Fruit fly (Drosophila melanogaster) whole organism, embryonic: ENCODE measurements around the gene CG6652.

Source experiments
- CG10543 ChIP-seq: fragments of 200-800 bp; sonication (Bioruptor generic); optimal IDR thresholded peaks from 3 replicates; lab custom pipeline; 2017; ENCODE audit warnings: missing biosample characterization, mild to moderate bottlenecking, missing genetic modification characterization, moderate library complexity
- CG11456 ChIP-seq: fragments of 200-800 bp; sonication (Bioruptor generic); IDR thresholded peaks from 3 replicates; pipeline ENCODE4 v1.3.6; 2022; ENCODE audit warnings: missing biosample characterization, missing genetic modification characterization
- CG11504 ChIP-seq: fragments of 200-800 bp; sonication (Bioruptor generic); optimal IDR thresholded peaks from 3 replicates; lab custom pipeline; 2019; ENCODE audit warnings: missing biosample characterization, mild to moderate bottlenecking, missing genetic modification characterization, moderate library complexity
- CG11695 ChIP-seq: fragments of 200-800 bp; sonication (Bioruptor generic); IDR thresholded peaks from 3 replicates; pipeline ENCODE4 v1.3.6; 2022; ENCODE audit warnings: missing biosample characterization, missing genetic modification characterization
- CG12071 ChIP-seq: fragments of 200-800 bp; sonication (Bioruptor generic); optimal IDR thresholded peaks from 3 replicates; lab custom pipeline; 2018; ENCODE audit warnings: missing biosample characterization, mild to moderate bottlenecking, missing genetic modification characterization
- CG12104 ChIP-seq: fragments of 200-800 bp; sonication (Bioruptor generic); optimal IDR thresholded peaks from 3 replicates; lab custom pipeline; 2016; ENCODE audit warnings: missing biosample characterization, missing genetic modification characterization
- CG12236 ChIP-seq: fragments of 200-800 bp; sonication (Bioruptor generic); optimal IDR thresholded peaks from 2 replicates; lab custom pipeline; 2016; ENCODE audit warnings: missing biosample characterization, missing genetic modification characterization
- CG12659 ChIP-seq: fragments of 200-800 bp; sonication (Bioruptor generic); optimal IDR thresholded peaks from 3 replicates; lab custom pipeline; 2017; ENCODE audit warnings: mild to moderate bottlenecking, missing biosample characterization, missing genetic modification reagents, missing genetic modification characterization
- CG14014 ChIP-seq: fragments of 200-800 bp; sonication (Bioruptor generic); IDR thresholded peaks from 2 replicates; pipeline ENCODE4 v1.3.6; 2022; ENCODE audit warnings: missing biosample characterization, missing genetic modification characterization
- CG14441 ChIP-seq: fragments of 200-800 bp; sonication (Bioruptor generic); IDR thresholded peaks from 2 replicates; pipeline ENCODE4 v1.3.6; 2022; ENCODE audit warnings: missing biosample characterization, missing genetic modification characterization
- CG14667 ChIP-seq: fragments of 200-800 bp; sonication (Bioruptor generic); IDR thresholded peaks from 2 replicates; pipeline ENCODE4 v1.3.6; 2022; ENCODE audit warnings: missing biosample characterization, missing genetic modification characterization
- CG1603 ChIP-seq: fragments of 200-800 bp; sonication (Bioruptor generic); optimal IDR thresholded peaks from 2 replicates; lab custom pipeline; 2019; ENCODE audit warnings: missing biosample characterization, mild to moderate bottlenecking, missing genetic modification characterization, moderate library complexity
- CG1647 ChIP-seq: fragments of 200-800 bp; sonication (Bioruptor generic); optimal IDR thresholded peaks from 3 replicates; lab custom pipeline; 2016; ENCODE audit warnings: missing biosample characterization, missing genetic modification characterization
- CG17359 ChIP-seq: fragments of 200-800 bp; sonication (Bioruptor generic); optimal IDR thresholded peaks from 3 replicates; lab custom pipeline; 2018; ENCODE audit warnings: missing biosample characterization, mild to moderate bottlenecking, missing genetic modification characterization, moderate library complexity
- CG2120 ChIP-seq: fragments of 200-800 bp; sonication (Bioruptor generic); optimal IDR thresholded peaks from 3 replicates; lab custom pipeline; 2016; ENCODE audit warnings: missing biosample characterization, missing genetic modification characterization
- CG2199 ChIP-seq: fragments of 200-800 bp; sonication (Bioruptor generic); IDR thresholded peaks from 3 replicates; pipeline ENCODE4 v1.3.6; 2022; ENCODE audit warnings: missing biosample characterization, missing genetic modification characterization
- CG30020 ChIP-seq: fragments of 200-800 bp; optimal IDR thresholded peaks from 2 replicates; lab custom pipeline; 2019; ENCODE audit warnings: missing biosample characterization, mild to moderate bottlenecking, missing genetic modification characterization, moderate library complexity
- CG32532 ChIP-seq: fragments of 200-800 bp; sonication (Bioruptor generic); IDR thresholded peaks from 2 replicates; pipeline ENCODE4 v1.3.6; 2022; ENCODE audit warnings: missing biosample characterization, missing genetic modification characterization
- CG32772 ChIP-seq: fragments of 200-800 bp; sonication (Bioruptor generic); IDR thresholded peaks from 2 replicates; pipeline ENCODE4 v1.3.6; 2022; ENCODE audit warnings: missing biosample characterization, missing genetic modification characterization
- CG4730 ChIP-seq: fragments of 200-800 bp; sonication (Bioruptor generic); IDR thresholded peaks from 2 replicates; pipeline ENCODE4 v1.3.6; 2022; ENCODE audit warnings: missing biosample characterization, missing genetic modification characterization
- CG6854 ChIP-seq: fragments of 200-800 bp; sonication (Bioruptor generic); optimal IDR thresholded peaks from 3 replicates; lab custom pipeline; 2017; ENCODE audit warnings: missing biosample characterization, mild to moderate bottlenecking, missing genetic modification characterization
- CG8924 ChIP-seq: fragments of 200-800 bp; optimal IDR thresholded peaks from 3 replicates; lab custom pipeline; 2019; ENCODE audit warnings: missing biosample characterization, mild to moderate bottlenecking, missing genetic modification characterization, moderate library complexity
- Drgx ChIP-seq: fragments of 200-800 bp; sonication (Bioruptor generic); IDR thresholded peaks from 2 replicates; pipeline ENCODE4 v1.3.6; 2022; ENCODE audit warnings: missing biosample characterization, missing genetic modification characterization
- Gug ChIP-seq: fragments of 200-800 bp; sonication (Bioruptor generic); IDR thresholded peaks from 4 replicates; pipeline ENCODE4 v1.3.6; 2022; ENCODE audit warnings: missing biosample characterization, missing genetic modification characterization
- Hmr ChIP-seq: fragments of 200-800 bp; sonication (Bioruptor generic); optimal IDR thresholded peaks from 3 replicates; lab custom pipeline; 2017; ENCODE audit warnings: mild to moderate bottlenecking, missing biosample characterization, missing genetic modification reagents, missing genetic modification characterization
- Hr51 ChIP-seq, 2 experiments: fragments of 200-800 bp; sonication (Bioruptor generic); optimal IDR thresholded peaks; 2 replicates in 1 of 2; 3 replicates in 1 of 2; lab custom pipeline; 2016 to 2018; ENCODE audit warnings: missing biosample characterization in 2 of 2, missing genetic modification characterization in 2 of 2, mild to moderate bottlenecking in 1 of 2, moderate library complexity in 1 of 2
- MBD-R2 ChIP-seq: fragments of 200-800 bp; sonication (Bioruptor generic); IDR thresholded peaks from 2 replicates; pipeline ENCODE4 v1.3.6; 2022; ENCODE audit warnings: missing biosample characterization, missing genetic modification characterization
- Meics ChIP-seq: fragments of 200-800 bp; sonication (Bioruptor generic); optimal IDR thresholded peaks from 2 replicates; lab custom pipeline; 2017; ENCODE audit warnings: missing biosample characterization, mild to moderate bottlenecking, missing genetic modification characterization
- NfI ChIP-seq: fragments of 200-800 bp; sonication (Bioruptor generic); optimal IDR thresholded peaks from 3 replicates; lab custom pipeline; 2018; ENCODE audit warnings: missing biosample characterization, mild to moderate bottlenecking, missing genetic modification characterization, moderate library complexity
- Ptx1 ChIP-seq: fragments of 200-800 bp; sonication (Bioruptor generic); IDR thresholded peaks from 2 replicates; pipeline ENCODE4 v1.3.6; 2022; ENCODE audit warnings: missing biosample characterization, missing genetic modification characterization
- al ChIP-seq: fragments of 200-800 bp; sonication (Bioruptor generic); IDR thresholded peaks from 2 replicates; pipeline ENCODE4 v1.3.6; 2022; ENCODE audit warnings: missing biosample characterization, missing genetic modification characterization
- bsh ChIP-seq, 2 experiments: fragments of 200-800 bp; sonication (Bioruptor generic); optimal IDR thresholded peaks; 2 replicates each; lab custom pipeline; 2017 to 2018; ENCODE audit warnings: mild to moderate bottlenecking in 2 of 2, missing biosample characterization in 2 of 2, missing genetic modification characterization in 2 of 2, moderate library complexity in 1 of 2
- caup ChIP-seq: fragments of 200-800 bp; sonication (Bioruptor generic); optimal IDR thresholded peaks from 3 replicates; lab custom pipeline; 2017; ENCODE audit warnings: missing biosample characterization, mild to moderate bottlenecking, missing genetic modification characterization, moderate library complexity; ENCODE audit not compliant: severe bottlenecking
- croc ChIP-seq: fragments of 200-800 bp; sonication (Bioruptor generic); conservative IDR thresholded peaks from 3 replicates; pipeline ENCODE4 v1.3.6; 2022; ENCODE audit warnings: missing biosample characterization, missing genetic modification characterization
- dysf ChIP-seq: fragments of 200-800 bp; sonication (Bioruptor generic); IDR thresholded peaks from 3 replicates; pipeline ENCODE4 v1.3.6; 2022; ENCODE audit warnings: missing biosample characterization, missing genetic modification characterization
- esg ChIP-seq: fragments of 200-800 bp; sonication (Bioruptor generic); conservative IDR thresholded peaks from 2 replicates; pipeline ENCODE4 v1.3.6; 2022; ENCODE audit warnings: missing biosample characterization, missing genetic modification characterization
- gfzf ChIP-seq: fragments of 200-800 bp; sonication (Bioruptor generic); optimal IDR thresholded peaks from 2 replicates; lab custom pipeline; 2016; ENCODE audit warnings: missing biosample characterization, mild to moderate bottlenecking, missing genetic modification characterization, moderate library complexity
- grau ChIP-seq: fragments of 200-800 bp; optimal IDR thresholded peaks from 3 replicates; lab custom pipeline; 2019; ENCODE audit warnings: missing biosample characterization, mild to moderate bottlenecking, missing genetic modification characterization, moderate library complexity
- hkb ChIP-seq, 2 experiments: fragments of 200-800 bp in 1 of 2; fragments of >200 bp in 1 of 2; sonication (Bioruptor generic) in 1 of 2; IDR thresholded peaks in 1 of 2; optimal IDR thresholded peaks in 1 of 2; 2 replicates each; pipeline versions ENCODE4 v1.3.6 to Lab custom; 2017 to 2022; ENCODE audit warnings: missing biosample characterization in 1 of 2, missing genetic modification characterization in 1 of 2
- lab ChIP-seq: fragments of 200-800 bp; sonication (Bioruptor generic); optimal IDR thresholded peaks from 3 replicates; lab custom pipeline; 2017; ENCODE audit warnings: missing biosample characterization, missing genetic modification characterization, mild to moderate bottlenecking, moderate library complexity, missing genetic modification reagents
- lmd ChIP-seq: fragments of 200-800 bp; sonication (Bioruptor generic); IDR thresholded peaks from 2 replicates; pipeline ENCODE4 v1.3.6; 2022; ENCODE audit warnings: missing biosample characterization, missing genetic modification characterization
- phol ChIP-seq: fragments of 200-800 bp; sonication (Bioruptor generic); optimal IDR thresholded peaks from 3 replicates; lab custom pipeline; 2018; ENCODE audit warnings: missing biosample characterization, mild to moderate bottlenecking, missing genetic modification characterization, moderate library complexity
- prd ChIP-seq, 3 experiments: fragments of >200 bp in 2 of 3; fragments of 200-800 bp in 1 of 3; sonication (Bioruptor generic) in 1 of 3; optimal IDR thresholded peaks in 2 of 3; IDR thresholded peaks in 1 of 3; 2 replicates in 2 of 3; 3 replicates in 1 of 3; pipeline versions ENCODE4 v1.3.6 to Lab custom; 2017 to 2022; ENCODE audit warnings: missing biosample characterization in 1 of 3, missing genetic modification characterization in 1 of 3
- schlank ChIP-seq: fragments of 200-800 bp; sonication (Bioruptor generic); optimal IDR thresholded peaks from 2 replicates; lab custom pipeline; 2018; ENCODE audit warnings: missing biosample characterization, mild to moderate bottlenecking, missing genetic modification characterization
- sd ChIP-seq: fragments of 200-800 bp; sonication (Bioruptor generic); optimal IDR thresholded peaks from 3 replicates; lab custom pipeline; 2018; ENCODE audit warnings: missing biosample characterization, mild to moderate bottlenecking, missing genetic modification characterization, moderate library complexity
- sisA ChIP-seq: fragments of 200-800 bp; sonication (Bioruptor generic); IDR thresholded peaks from 2 replicates; pipeline ENCODE4 v1.3.6; 2022; ENCODE audit warnings: missing biosample characterization, missing genetic modification characterization
- trem ChIP-seq: fragments of 200-800 bp; optimal IDR thresholded peaks from 3 replicates; lab custom pipeline; 2019; ENCODE audit warnings: missing biosample characterization, mild to moderate bottlenecking, missing genetic modification characterization, moderate library complexity
- unpg ChIP-seq: fragments of 200-800 bp; sonication (Bioruptor generic); optimal IDR thresholded peaks from 3 replicates; lab custom pipeline; 2018; ENCODE audit warnings: missing biosample characterization, mild to moderate bottlenecking, missing genetic modification characterization, moderate library complexity

The CG6652 gene

DNA sequence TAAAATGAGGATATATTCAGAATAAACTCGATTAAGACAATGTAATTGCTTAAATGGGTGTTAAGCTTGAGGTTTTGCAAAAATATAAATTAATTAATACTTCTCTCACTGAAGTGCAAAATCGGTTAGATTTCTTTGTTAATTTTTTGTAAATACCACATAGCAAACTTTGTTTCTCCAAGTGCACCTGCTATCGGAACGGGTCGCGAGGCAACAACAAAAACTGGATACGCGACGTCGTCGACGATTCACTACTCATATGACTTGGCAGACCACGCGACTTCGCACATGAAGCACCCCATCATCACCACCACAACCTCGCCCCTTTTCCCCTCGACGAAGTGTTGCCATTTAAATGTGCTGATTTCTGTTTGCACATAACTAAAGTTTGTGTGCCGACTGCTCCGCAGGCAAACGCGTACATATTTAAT, 15.6 kb downstream of the CG6652 start (continued):
- peak; percentile 53 for TF ChIP-seq Meics (GFP tag; lab: Kevin White, UChicago)
- TF ChIP-seq grau (tag; lab: Kevin White, UChicago): peak; percentile 46
- TF ChIP-seq esg: peak; percentile 25; the same call in 1 of the 2 replicates
- TF ChIP-seq CG6854: peak; percentile 1
- TF ChIP-seq Gug: peak; percentile 37; the same call in 2 of the 4 replicates
- TF ChIP-seq CG11504 (tag; lab: Kevin White, UChicago): peak; percentile 36
- TF ChIP-seq Ptx1: peak; percentile 44; the same call in 1 of the 2 replicates
- TF ChIP-seq CG14667 (GFP tag; lab: Robert Waterston, UW): 0 out of 2 replicates have a peak, but pooled peaks have one; percentile 15
- TF ChIP-seq CG12104: no peak
- peak; percentile 34; the same call in 1 of the 3 replicates for TF ChIP-seq CG11695 (GFP tag; lab: Robert Waterston, UW)
- peak; percentile 33; the same call in 1 of the 2 replicates for TF ChIP-seq al (GFP tag; lab: Robert Waterston, UW)
- TF ChIP-seq CG11456 (GFP tag; lab: Robert Waterston, UW): peak; percentile 61; the same call in 1 of the 3 replicates
- TF ChIP-seq CG32532: peak; percentile 72
- TF ChIP-seq phol (tag; lab: Kevin White, UChicago): peak; percentile 28
- peak; percentile 11 for TF ChIP-seq CG12659 (GFP tag; lab: Kevin White, UChicago)
- peak; percentile 56; the same call in 1 of the 2 replicates for TF ChIP-seq lmd
- peak; percentile 47 for TF ChIP-seq CG10543
- 0 out of 3 replicates have a peak, but pooled peaks have one; percentile 13 for TF ChIP-seq croc (GFP tag; lab: Robert Waterston, UW)
- TF ChIP-seq sd (tag; lab: Kevin White, UChicago): no peak
- TF ChIP-seq NfI: peak; percentile 22
- TF ChIP-seq schlank (tag; lab: Kevin White, UChicago): peak; percentile 20
- peak in 1 of 2 experiments; percentile 40 for TF ChIP-seq Hr51 (GFP tag; optimal IDR thresholded peaks at IDR 0.05; lab: Kevin White, UChicago)
- 0 out of 2 replicates have a peak, but pooled peaks have one; percentile 15 for TF ChIP-seq sisA (GFP tag; lab: Robert Waterston, UW)
- TF ChIP-seq gfzf (GFP tag; lab: Kevin White, UChicago): no peak
- no peak for TF ChIP-seq CG12236
- no peak for TF ChIP-seq MBD-R2 (GFP tag; lab: Robert Waterston, UW)
- TF ChIP-seq CG12071 (GFP tag; lab: Kevin White, UChicago): no peak
- TF ChIP-seq CG4730 (GFP tag; lab: Robert Waterston, UW): no peak
- peak; percentile 31 for TF ChIP-seq CG2120
- TF ChIP-seq unpg (GFP tag; lab: Kevin White, UChicago): peak; percentile 42
- TF ChIP-seq caup: peak; percentile 2
- TF ChIP-seq trem: no peak
- TF ChIP-seq CG2199 (GFP tag; lab: Robert Waterston, UW): peak; percentile 36; the same call in 1 of the 3 replicates
- TF ChIP-seq lab (GFP tag; lab: Kevin White, UChicago): peak; percentile 53
- peak; percentile 56; the same call in 1 of the 2 replicates for TF ChIP-seq Drgx (GFP tag; lab: Robert Waterston, UW)
- TF ChIP-seq CG17359 (tag; lab: Kevin White, UChicago): peak; percentile 33
- TF ChIP-seq CG1647 (GFP tag; lab: Kevin White, UChicago): peak; percentile 7
- TF ChIP-seq CG8924: peak; percentile 10
- no peak for TF ChIP-seq CG30020 (tag; lab: Kevin White, UChicago)
- no peak for TF ChIP-seq hkb (optimal IDR thresholded peaks at IDR 0.05; lab: Kevin White, UChicago)
- TF ChIP-seq hkb (GFP tag; IDR thresholded peaks at IDR 0.05; lab: Robert Waterston, UW): peak; percentile 44; the same call in 1 of the 2 replicates
- peak; percentile 55; the same call in 2 of the 3 replicates for TF ChIP-seq dysf
- no peak for TF ChIP-seq prd (optimal IDR thresholded peaks at IDR 0.05; lab: Kevin White, UChicago)
- TF ChIP-seq prd (GFP tag; IDR thresholded peaks at IDR 0.05; lab: Robert Waterston, UW): peak; percentile 42; the same call in 2 of the 3 replicates
- TF ChIP-seq bsh (GFP tag; optimal IDR thresholded peaks at IDR 0.05; lab: Kevin White, UChicago): peak in 1 of 2 experiments; percentile 25
- TF ChIP-seq CG1603: peak; percentile 39
- peak; percentile 56; the same call in 1 of the 2 replicates for TF ChIP-seq CG14014
- TF ChIP-seq Hmr (GFP tag; lab: Kevin White, UChicago): no peak
- 0 out of 2 replicates have a peak, but pooled peaks have one; percentile 36 for TF ChIP-seq CG32772
- TF ChIP-seq CG14441: peak; percentile 54
